Worm (Caenorhabditis elegans): ENCODE data around the gene srg-53.

Gene srg-53

DNA sequence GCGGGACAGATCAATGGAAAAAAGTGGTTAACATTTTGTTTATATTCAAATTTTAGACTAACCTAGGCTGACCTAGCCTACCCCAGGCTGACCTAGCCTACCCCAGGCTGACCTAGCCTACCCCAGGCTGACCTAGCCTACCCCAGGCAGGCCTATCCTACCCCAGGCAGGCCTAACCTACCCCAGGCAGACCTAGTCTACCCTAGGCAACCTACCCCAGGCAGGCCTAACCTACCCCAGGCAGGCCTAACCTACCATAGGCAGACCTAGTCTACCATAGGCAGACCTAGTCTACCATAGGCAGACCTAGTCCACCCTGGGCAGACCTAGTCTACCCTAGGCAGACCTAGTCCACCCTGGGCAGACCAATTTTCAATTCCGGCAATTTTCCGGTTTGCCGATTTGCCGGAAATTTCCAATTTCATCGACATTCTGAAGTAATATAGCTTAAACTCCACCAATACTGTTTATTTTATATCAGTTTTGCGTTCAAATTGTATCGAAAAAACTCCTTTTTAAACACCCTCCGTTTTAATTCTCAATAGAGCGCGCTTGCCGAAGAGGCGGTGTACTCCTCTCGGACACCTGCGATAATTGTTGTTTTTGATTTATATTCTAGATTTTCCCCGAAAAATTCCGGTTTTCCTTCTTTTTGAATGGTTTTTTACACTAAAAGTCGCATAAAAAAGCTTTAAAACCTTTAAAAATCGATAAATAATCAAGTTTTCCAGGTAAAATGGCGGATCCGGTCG lies 25.1 kb downstream of the srg-53 start, which contains the start of gene trm-2A (continued):
- peak; percentile 57 for TF ChIP-seq fos-1 (tag; optimal IDR thresholded peaks at IDR 0.05)
- peak; percentile 9 for TF ChIP-seq ceh-63 (GFP tag; optimal IDR thresholded peaks at IDR 0.05)
- TF ChIP-seq aha-1 (tag; optimal IDR thresholded peaks at IDR 0.05): no peak
- TF ChIP-seq unc-62 (GFP tag; optimal IDR thresholded peaks at IDR 0.05): no peak
- no peak for TF ChIP-seq C04F5.9 (tag; optimal IDR thresholded peaks at IDR 0.05)
- peak; percentile 89 for TF ChIP-seq nhr-71 (tag; optimal IDR thresholded peaks at IDR 0.05)
- peak; percentile 91 for TF ChIP-seq nhr-20 (tag; optimal IDR thresholded peaks at IDR 0.05)
- TF ChIP-seq pax-3 (tag; optimal IDR thresholded peaks at IDR 0.05): peak; percentile 56
- TF ChIP-seq ztf-4 (tag; optimal IDR thresholded peaks at IDR 0.05): peak; percentile 35
- peak; percentile 89 to 98 (median 98) for TF ChIP-seq dpl-1 (GFP tag; optimal IDR thresholded peaks at IDR 0.05)
- TF ChIP-seq dsc-1 (tag; optimal IDR thresholded peaks at IDR 0.05): peak; percentile 79
- TF ChIP-seq tbx-2 (tag; optimal IDR thresholded peaks at IDR 0.05): peak; percentile 83
- peak; percentile 25 for TF ChIP-seq fkh-4 (tag; optimal IDR thresholded peaks at IDR 0.05; ENCODE audit: borderline replicate concordance)
- peak; percentile 33 for TF ChIP-seq ceh-90 (tag; optimal IDR thresholded peaks at IDR 0.05)
- TF ChIP-seq grh-1 (GFP tag; IDR thresholded peaks at IDR 0.05): peak; percentile 81
- peak; percentile 76 for TF ChIP-seq fkh-8 (tag; optimal IDR thresholded peaks at IDR 0.05)
- TF ChIP-seq ets-5 (GFP tag; IDR thresholded peaks at IDR 0.05): no peak
- TF ChIP-seq nhr-47 (tag; optimal IDR thresholded peaks at IDR 0.05): peak; percentile 89
- TF ChIP-seq Y116A8C.19 (tag; optimal IDR thresholded peaks at IDR 0.05; ENCODE audit: borderline replicate concordance): no peak
- TF ChIP-seq zip-4 (GFP tag; optimal IDR thresholded peaks at IDR 0.05): peak; percentile 19
- peak; percentile 82 for TF ChIP-seq xbp-1 (tag; optimal IDR thresholded peaks at IDR 0.05)
- no peak for TF ChIP-seq zag-1 (tag; optimal IDR thresholded peaks at IDR 0.05)
- no peak for TF ChIP-seq hlh-17 (GFP tag; optimal IDR thresholded peaks at IDR 0.05; ENCODE audit: borderline replicate concordance)
- TF ChIP-seq lsy-2 (tag; optimal IDR thresholded peaks at IDR 0.05): peak; percentile 83 to 88
- TF ChIP-seq pqm-1 (tag; optimal IDR thresholded peaks at IDR 0.05): no peak
- no peak for TF ChIP-seq hlh-4 (tag; optimal IDR thresholded peaks at IDR 0.05)
- peak; percentile 64 for TF ChIP-seq isw-1 (GFP tag; IDR thresholded peaks at IDR 0.05)
- peak; percentile 86 to 91 (median 87) for TF ChIP-seq ceh-82 (tag; optimal IDR thresholded peaks at IDR 0.05)
- peak; percentile 65 for TF ChIP-seq jun-1 (tag; optimal IDR thresholded peaks at IDR 0.05)
- no peak for TF ChIP-seq efl-3 (GFP tag; optimal IDR thresholded peaks at IDR 0.05)
- TF ChIP-seq lin-35 (GFP tag; optimal IDR thresholded peaks at IDR 0.05): peak; percentile 98 to 99
- TF ChIP-seq C16A3.4 (tag; optimal IDR thresholded peaks at IDR 0.05): peak; percentile 86
- TF ChIP-seq lin-15B (tag; optimal IDR thresholded peaks at IDR 0.05): peak; percentile 75
- peak; percentile 27 for TF ChIP-seq elt-2 (tag; optimal IDR thresholded peaks at IDR 0.05)
- peak; percentile 68 for TF ChIP-seq nhr-77 (tag; optimal IDR thresholded peaks at IDR 0.05)
- peak; percentile 38 for TF ChIP-seq egl-13 (tag; optimal IDR thresholded peaks at IDR 0.05)
- no peak for TF ChIP-seq sptf-1 (tag; optimal IDR thresholded peaks at IDR 0.05)
- peak in 1 of 2 experiments; percentile 63 for TF ChIP-seq mdl-1 (tag; optimal IDR thresholded peaks at IDR 0.05)
- TF ChIP-seq alr-1 (tag; optimal IDR thresholded peaks at IDR 0.05; ENCODE audit: borderline replicate concordance): no peak
- peak; percentile 51; the same call in 1 of the 2 replicates for TF ChIP-seq mab-9 (GFP tag; IDR thresholded peaks at IDR 0.05)
- no peak for TF ChIP-seq tlp-1 (tag; optimal IDR thresholded peaks at IDR 0.05)
- no peak for TF ChIP-seq egl-27 (tag; optimal IDR thresholded peaks at IDR 0.05)
- TF ChIP-seq sox-4 (tag; optimal IDR thresholded peaks at IDR 0.05): peak; percentile 53
- TF ChIP-seq vab-15 (tag; optimal IDR thresholded peaks at IDR 0.05): peak; percentile 79
- no peak for TF ChIP-seq nhr-28 (tag; optimal IDR thresholded peaks at IDR 0.05)
- TF ChIP-seq ztf-11 (tag; optimal IDR thresholded peaks at IDR 0.05): peak in 1 of 2 experiments; percentile 75
- TF ChIP-seq fkh-10 (GFP tag; optimal IDR thresholded peaks at IDR 0.05): no peak
- peak; percentile 88 for TF ChIP-seq unc-130 (tag; optimal IDR thresholded peaks at IDR 0.05)
- TF ChIP-seq F16B12.6 (tag; optimal IDR thresholded peaks at IDR 0.05): peak; percentile 50
- TF ChIP-seq lin-14 (GFP tag; optimal IDR thresholded peaks at IDR 0.05): peak; percentile 94
- peak; percentile 86 for TF ChIP-seq skn-1 (tag; optimal IDR thresholded peaks at IDR 0.05)

Data from whole organism, L1 larva.